Fruit fly (Drosophila melanogaster) Kc167 (cell line): Measurements from ENCODE around the gene CG43127.

Experiments
- Myc ChIP-seq: fragments of >200 bp; optimal IDR thresholded peaks from 2 replicates; lab custom pipeline; 2017; ENCODE audit warnings: missing external identifiers
- h ChIP-seq: fragments of >200 bp; optimal IDR thresholded peaks from 3 replicates; lab custom pipeline; 2018; ENCODE audit warnings: missing external identifiers
- psq ChIP-seq: fragments of >200 bp; optimal IDR thresholded peaks from 2 replicates; lab custom pipeline; 2017; ENCODE audit warnings: missing external identifiers

DNA sequence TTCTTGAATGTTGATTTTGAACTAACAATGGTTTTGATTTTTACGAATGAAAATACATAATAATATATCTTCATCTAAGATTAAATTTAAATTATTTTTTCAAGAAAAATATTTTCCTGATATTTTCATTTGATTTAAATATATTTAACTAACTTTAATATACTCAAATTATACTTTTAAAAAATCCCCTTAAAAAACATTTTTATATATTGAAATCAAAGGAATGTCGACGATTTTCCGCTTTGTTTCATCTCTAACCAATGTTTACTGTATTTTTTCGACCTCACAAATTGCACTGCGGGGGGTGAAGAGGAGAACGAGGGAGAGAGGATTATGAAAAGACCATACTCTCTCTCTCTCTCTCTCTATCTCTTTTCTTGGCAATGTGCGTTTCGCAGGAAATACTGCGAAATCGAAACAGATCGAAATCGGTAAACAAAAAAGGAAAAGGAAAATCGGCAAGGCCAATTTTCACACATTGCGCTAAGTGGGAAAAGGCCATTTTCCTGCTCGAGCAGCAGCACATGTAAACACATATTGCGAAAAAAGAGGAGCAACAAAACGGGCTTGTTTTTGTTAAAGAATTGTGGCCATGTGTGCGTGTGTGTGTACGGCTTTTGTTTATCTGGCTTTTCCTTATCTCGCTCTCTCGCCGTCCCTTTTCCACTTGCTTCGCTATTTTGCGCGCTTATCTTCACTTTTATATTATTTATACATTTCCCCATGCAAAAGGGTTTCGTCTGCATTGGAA lies 34.8 kb upstream of the CG43127 start:
- no peak for TF ChIP-seq h (lab: Kevin White, UChicago)
- no peak for TF ChIP-seq Myc
- no peak for TF ChIP-seq psq (lab: Kevin White, UChicago)
